Fruit fly (Drosophila melanogaster) whole organism, embryonic: ENCODE data around the gene CG34136.

Experiments used
- Bdp1 ChIP-seq: fragments of 200-800 bp; sonication (Bioruptor generic); optimal IDR thresholded peaks from 3 replicates; lab custom pipeline; 2016; ENCODE audit warnings: missing biosample characterization, missing genetic modification characterization
- CG10267 ChIP-seq: fragments of 200-800 bp; sonication (Bioruptor generic); optimal IDR thresholded peaks from 2 replicates; lab custom pipeline; 2018; ENCODE audit warnings: missing biosample characterization, mild to moderate bottlenecking, missing genetic modification characterization, moderate library complexity
- CG10431 ChIP-seq: fragments of 200-800 bp; sonication (Bioruptor generic); optimal IDR thresholded peaks from 3 replicates; lab custom pipeline; 2018; ENCODE audit warnings: missing biosample characterization, mild to moderate bottlenecking, missing genetic modification characterization
- CG10979 ChIP-seq: fragments of 200-800 bp; sonication (Bioruptor generic); optimal IDR thresholded peaks from 2 replicates; lab custom pipeline; 2018; ENCODE audit warnings: missing biosample characterization, mild to moderate bottlenecking, missing genetic modification characterization, moderate library complexity
- CG12071 ChIP-seq: fragments of 200-800 bp; sonication (Bioruptor generic); optimal IDR thresholded peaks from 3 replicates; lab custom pipeline; 2018; ENCODE audit warnings: missing biosample characterization, mild to moderate bottlenecking, missing genetic modification characterization
- CG12299 ChIP-seq: fragments of 200-800 bp; sonication (Bioruptor generic); optimal IDR thresholded peaks from 2 replicates; lab custom pipeline; 2018; ENCODE audit warnings: missing biosample characterization, mild to moderate bottlenecking, missing genetic modification characterization
- CG12659 ChIP-seq: fragments of 200-800 bp; sonication (Bioruptor generic); optimal IDR thresholded peaks from 3 replicates; lab custom pipeline; 2017; ENCODE audit warnings: mild to moderate bottlenecking, missing biosample characterization, missing genetic modification reagents, missing genetic modification characterization
- CG12744 ChIP-seq: fragments of 200-800 bp; sonication (Bioruptor generic); optimal IDR thresholded peaks from 2 replicates; lab custom pipeline; 2016; ENCODE audit warnings: missing biosample characterization, missing genetic modification characterization
- CG15073 ChIP-seq: fragments of 200-800 bp; sonication (Bioruptor generic); optimal IDR thresholded peaks from 2 replicates; lab custom pipeline; 2016; ENCODE audit warnings: missing biosample characterization, missing genetic modification characterization
- CG15269 ChIP-seq: fragments of 200-800 bp; sonication (Bioruptor generic); optimal IDR thresholded peaks from 2 replicates; lab custom pipeline; 2018; ENCODE audit warnings: missing biosample characterization, mild to moderate bottlenecking, missing genetic modification characterization, moderate library complexity
- CG15514 ChIP-seq: fragments of 200-800 bp; sonication (Bioruptor generic); optimal IDR thresholded peaks from 3 replicates; lab custom pipeline; 2017; ENCODE audit warnings: missing biosample characterization, missing genetic modification characterization, mild to moderate bottlenecking, moderate library complexity, missing genetic modification reagents
- CG17359 ChIP-seq: fragments of 200-800 bp; sonication (Bioruptor generic); optimal IDR thresholded peaks from 3 replicates; lab custom pipeline; 2018; ENCODE audit warnings: missing biosample characterization, mild to moderate bottlenecking, missing genetic modification characterization, moderate library complexity
- CG17612 ChIP-seq: fragments of 200-800 bp; sonication (Bioruptor generic); IDR thresholded peaks from 2 replicates; pipeline ENCODE4 v1.3.6; 2022; ENCODE audit warnings: missing biosample characterization, missing genetic modification characterization
- CG17829 ChIP-seq: fragments of 200-800 bp; optimal IDR thresholded peaks from 2 replicates; lab custom pipeline; 2019; ENCODE audit warnings: missing biosample characterization, mild to moderate bottlenecking, missing genetic modification characterization, moderate library complexity
- CG18764 ChIP-seq: fragments of 200-800 bp; sonication (Bioruptor generic); optimal IDR thresholded peaks from 3 replicates; lab custom pipeline; 2016; ENCODE audit warnings: missing biosample characterization, missing genetic modification characterization
- CG31224 ChIP-seq: fragments of 200-800 bp; sonication (Bioruptor generic); IDR thresholded peaks from 2 replicates; pipeline ENCODE4 v1.3.6; 2022; ENCODE audit warnings: missing biosample characterization, missing genetic modification characterization
- CG32767 ChIP-seq: fragments of 200-800 bp; sonication (Bioruptor generic); IDR thresholded peaks from 2 replicates; pipeline ENCODE4 v1.3.6; 2022; ENCODE audit warnings: missing biosample characterization, missing genetic modification characterization
- CG33213 ChIP-seq: fragments of 200-800 bp; sonication (Bioruptor generic); optimal IDR thresholded peaks from 3 replicates; lab custom pipeline; 2016; ENCODE audit warnings: missing biosample characterization, missing genetic modification characterization
- CG42726 ChIP-seq: fragments of 200-800 bp; sonication (Bioruptor generic); IDR thresholded peaks from 2 replicates; pipeline ENCODE4 v1.3.6; 2022; ENCODE audit warnings: missing biosample characterization, missing genetic modification characterization; ENCODE audit not compliant: partially characterized antibody
- CG4820 ChIP-seq: fragments of 200-800 bp; sonication (Bioruptor generic); optimal IDR thresholded peaks from 3 replicates; lab custom pipeline; 2016; ENCODE audit warnings: missing biosample characterization, missing genetic modification characterization
- CG6813 ChIP-seq: fragments of 200-800 bp; sonication (Bioruptor generic); optimal IDR thresholded peaks from 2 replicates; lab custom pipeline; 2017; ENCODE audit warnings: missing biosample characterization, missing genetic modification characterization, mild to moderate bottlenecking, moderate library complexity, missing genetic modification reagents
- CG7963 ChIP-seq: fragments of 200-800 bp; sonication (Bioruptor generic); IDR thresholded peaks from 3 replicates; pipeline ENCODE4 v1.3.6; 2022; ENCODE audit warnings: missing biosample characterization, missing genetic modification characterization; ENCODE audit not compliant: partially characterized antibody
- CG8359 ChIP-seq: fragments of 200-800 bp; sonication (Bioruptor generic); optimal IDR thresholded peaks from 2 replicates; lab custom pipeline; 2017; ENCODE audit warnings: missing biosample characterization, mild to moderate bottlenecking, missing genetic modification characterization, borderline replicate concordance
- CG8944 ChIP-seq: fragments of 200-800 bp; sonication (Bioruptor generic); optimal IDR thresholded peaks from 3 replicates; lab custom pipeline; 2016; ENCODE audit warnings: missing biosample characterization, missing genetic modification characterization
- CHES-1-like ChIP-seq: fragments of 200-800 bp; sonication (Bioruptor generic); optimal IDR thresholded peaks from 2 replicates; lab custom pipeline; 2016; ENCODE audit warnings: missing biosample characterization, missing genetic modification characterization
- D ChIP-seq, 2 experiments: fragments of 200-800 bp in 1 of 2; fragments of >200 bp in 1 of 2; sonication (Bioruptor generic) in 1 of 2; optimal IDR thresholded peaks; 2 replicates in 1 of 2; 3 replicates in 1 of 2; lab custom pipeline; 2017; ENCODE audit warnings: mild to moderate bottlenecking in 1 of 2, missing biosample characterization in 1 of 2, missing genetic modification characterization in 1 of 2, missing genetic modification reagents in 1 of 2
- Dip3 ChIP-seq: fragments of 200-800 bp; sonication (Bioruptor generic); optimal IDR thresholded peaks from 3 replicates; lab custom pipeline; 2016; ENCODE audit warnings: missing biosample characterization, missing genetic modification characterization
- H15 ChIP-seq: fragments of 200-800 bp; sonication (Bioruptor generic); IDR thresholded peaks from 3 replicates; pipeline ENCODE4 v1.3.6; 2022; ENCODE audit warnings: missing biosample characterization, missing genetic modification characterization
- Hand ChIP-seq: fragments of 200-800 bp; sonication (Bioruptor generic); optimal IDR thresholded peaks from 2 replicates; lab custom pipeline; 2017; ENCODE audit warnings: mild to moderate bottlenecking, missing biosample characterization, missing genetic modification reagents, missing genetic modification characterization
- Hsf ChIP-seq: fragments of 200-800 bp; sonication (Bioruptor generic); optimal IDR thresholded peaks from 3 replicates; lab custom pipeline; 2016; ENCODE audit warnings: missing biosample characterization, missing genetic modification characterization
- Mad ChIP-seq: fragments of 200-800 bp; sonication (Bioruptor generic); optimal IDR thresholded peaks from 2 replicates; lab custom pipeline; 2016; ENCODE audit warnings: missing biosample characterization, missing genetic modification characterization
- Vsx1 ChIP-seq: fragments of 200-800 bp; sonication (Bioruptor generic); optimal IDR thresholded peaks from 2 replicates; lab custom pipeline; 2017; ENCODE audit warnings: missing biosample characterization, mild to moderate bottlenecking, missing genetic modification characterization, missing genetic modification reagents
- bcd ChIP-seq: fragments of 200-800 bp; sonication (Bioruptor generic); optimal IDR thresholded peaks from 2 replicates; lab custom pipeline; 2017; ENCODE audit warnings: missing biosample characterization, mild to moderate bottlenecking, missing genetic modification characterization
- croc ChIP-seq: fragments of 200-800 bp; sonication (Bioruptor generic); conservative IDR thresholded peaks from 3 replicates; pipeline ENCODE4 v1.3.6; 2022; ENCODE audit warnings: missing biosample characterization, missing genetic modification characterization
- dm ChIP-seq: fragments of 200-800 bp; sonication (Bioruptor generic); optimal IDR thresholded peaks from 3 replicates; lab custom pipeline; 2016; ENCODE audit warnings: missing biosample characterization, missing genetic modification characterization
- exex ChIP-seq: fragments of 200-800 bp; sonication (Bioruptor generic); optimal IDR thresholded peaks from 4 replicates; lab custom pipeline; 2018; ENCODE audit warnings: missing biosample characterization, mild to moderate bottlenecking, missing genetic modification characterization, moderate library complexity
- hb ChIP-seq: fragments of 200-800 bp; sonication (Bioruptor generic); IDR thresholded peaks from 3 replicates; pipeline ENCODE4 v1.3.6; 2022; ENCODE audit warnings: missing biosample characterization, missing genetic modification characterization; ENCODE audit not compliant: partially characterized antibody
- insv ChIP-seq, 2 experiments: fragments of 200-800 bp; sonication (Bioruptor generic); optimal IDR thresholded peaks; 3 replicates each; lab custom pipeline; 2016 to 2018; ENCODE audit warnings: missing biosample characterization in 2 of 2, missing genetic modification characterization in 2 of 2
- mld ChIP-seq: fragments of 200-800 bp; sonication (Bioruptor generic); IDR thresholded peaks from 3 replicates; pipeline ENCODE4 v1.3.6; 2022; ENCODE audit warnings: missing biosample characterization, missing genetic modification characterization; ENCODE audit not compliant: partially characterized antibody
- nom ChIP-seq: fragments of 200-800 bp; sonication (Bioruptor generic); optimal IDR thresholded peaks from 2 replicates; lab custom pipeline; 2017; ENCODE audit warnings: missing biosample characterization, missing genetic modification characterization, mild to moderate bottlenecking, moderate library complexity, missing genetic modification reagents
- org-1 ChIP-seq: fragments of 200-800 bp; sonication (Bioruptor generic); optimal IDR thresholded peaks from 2 replicates; lab custom pipeline; 2017; ENCODE audit warnings: missing biosample characterization, missing genetic modification characterization
- sens-2 ChIP-seq: fragments of 200-800 bp; sonication (Bioruptor generic); IDR thresholded peaks from 2 replicates; pipeline ENCODE4 v1.3.6; 2022; ENCODE audit warnings: missing biosample characterization, missing genetic modification characterization
- sisA ChIP-seq: fragments of 200-800 bp; sonication (Bioruptor generic); IDR thresholded peaks from 2 replicates; pipeline ENCODE4 v1.3.6; 2022; ENCODE audit warnings: missing biosample characterization, missing genetic modification characterization
- tna ChIP-seq: fragments of 200-800 bp; sonication (Bioruptor generic); IDR thresholded peaks from 2 replicates; pipeline ENCODE4 v1.3.6; 2022; ENCODE audit warnings: missing biosample characterization, missing genetic modification characterization; ENCODE audit not compliant: partially characterized antibody
- trem ChIP-seq: fragments of 200-800 bp; optimal IDR thresholded peaks from 3 replicates; lab custom pipeline; 2019; ENCODE audit warnings: missing biosample characterization, mild to moderate bottlenecking, missing genetic modification characterization, moderate library complexity
- tx ChIP-seq: fragments of 200-800 bp; sonication (Bioruptor generic); optimal IDR thresholded peaks from 2 replicates; lab custom pipeline; 2016; ENCODE audit warnings: missing biosample characterization, missing genetic modification characterization
- wek ChIP-seq: fragments of 200-800 bp; sonication (Bioruptor generic); optimal IDR thresholded peaks from 3 replicates; lab custom pipeline; 2018; ENCODE audit warnings: missing biosample characterization, mild to moderate bottlenecking, missing genetic modification characterization, moderate library complexity
- zen ChIP-seq: fragments of 200-800 bp; sonication (Bioruptor generic); optimal IDR thresholded peaks from 3 replicates; lab custom pipeline; 2018; ENCODE audit warnings: missing biosample characterization, mild to moderate bottlenecking, missing genetic modification characterization, moderate library complexity

The CG34136 gene

DNA sequence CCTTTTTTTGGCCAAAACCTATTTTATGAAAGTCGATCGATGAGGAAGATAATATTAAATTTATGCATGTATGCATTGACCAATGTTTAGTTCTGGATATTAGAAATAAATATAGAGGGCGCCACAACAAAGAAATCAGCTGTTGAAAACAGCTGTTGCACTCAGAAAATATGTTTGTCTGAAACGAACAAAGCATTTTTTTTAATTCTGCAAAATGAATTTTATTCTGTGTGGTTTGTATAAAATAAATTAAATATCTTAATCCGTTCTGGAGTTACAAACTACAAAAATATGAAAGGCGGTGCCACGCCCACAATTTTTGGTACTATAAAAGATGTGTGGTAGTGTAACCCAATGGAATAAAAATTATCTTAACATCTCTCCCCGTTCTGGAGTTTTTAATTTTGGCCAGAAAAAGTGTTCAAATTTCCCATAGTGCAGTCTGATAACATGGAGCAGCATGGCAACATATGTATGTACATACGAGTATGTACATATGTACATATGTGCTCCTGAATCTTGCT lies 12.1 kb downstream of the CG34136 start (continued):
- peak; percentile 76 for TF ChIP-seq CG4820
- TF ChIP-seq Hsf, result peak; percentile 51
- TF ChIP-seq CG18764 (GFP tag; lab: Kevin White, UChicago), result peak; percentile 16
- peak; percentile 27; the same call in 1 of the 3 replicates for TF ChIP-seq croc (GFP tag; lab: Robert Waterston, UW)
- peak; percentile 66; the same call in 1 of the 2 replicates for TF ChIP-seq CG32767
- no peak for TF ChIP-seq sens-2 (GFP tag; lab: Robert Waterston, UW)
- TF ChIP-seq hb (GFP tag; lab: Robert Waterston, UW), result no peak
- peak; percentile 48 for TF ChIP-seq Vsx1 (GFP tag; lab: Kevin White, UChicago)
- TF ChIP-seq zen, result peak; percentile 1
- TF ChIP-seq mld (GFP tag; lab: Robert Waterston, UW), result no peak
- TF ChIP-seq Hand (GFP tag; lab: Kevin White, UChicago), result no peak
- peak; percentile 66 for TF ChIP-seq CG10979 (tag; lab: Kevin White, UChicago)
- peak; percentile 6 for TF ChIP-seq CG6813 (GFP tag; lab: Kevin White, UChicago)
- TF ChIP-seq CG10431 (GFP tag; lab: Kevin White, UChicago), result no peak
- TF ChIP-seq CG15073 (GFP tag; lab: Kevin White, UChicago), result no peak
- TF ChIP-seq sisA, result no peak; the same call in 1 of the 2 replicates
- no peak for TF ChIP-seq CG17612 (GFP tag; lab: Robert Waterston, UW)
- no peak for TF ChIP-seq CG42726
- no peak for TF ChIP-seq CG8359
- no peak for TF ChIP-seq CG12744 (GFP tag; lab: Kevin White, UChicago)
- TF ChIP-seq Mad (GFP tag; lab: Kevin White, UChicago), result peak; percentile 63
- no peak for TF ChIP-seq Dip3
- TF ChIP-seq tx (GFP tag; lab: Kevin White, UChicago), result peak; percentile 11
- TF ChIP-seq org-1 (GFP tag; lab: Kevin White, UChicago), result peak; percentile 21
- TF ChIP-seq H15 (GFP tag; lab: Robert Waterston, UW), result no peak
- peak in 1 of 2 experiments; percentile 12 for TF ChIP-seq insv (GFP tag; optimal IDR thresholded peaks at IDR 0.05; lab: Kevin White, UChicago)
- no peak for TF ChIP-seq D (optimal IDR thresholded peaks at IDR 0.05; lab: Kevin White, UChicago)
- peak; percentile 60 for TF ChIP-seq D (GFP tag; optimal IDR thresholded peaks at IDR 0.05; lab: Kevin White, UChicago)
- peak; percentile 25 for TF ChIP-seq dm
- no peak for TF ChIP-seq tna (GFP tag; lab: Robert Waterston, UW)
- no peak for TF ChIP-seq CG31224
- peak; percentile 20 for TF ChIP-seq CG12299
- peak; percentile 60 for TF ChIP-seq CG17829 (tag; lab: Kevin White, UChicago)
- TF ChIP-seq CG15514, result peak; percentile 37
- TF ChIP-seq nom (GFP tag; lab: Kevin White, UChicago), result no peak
- TF ChIP-seq CG10267 (tag; lab: Kevin White, UChicago), result peak; percentile 44
- TF ChIP-seq CG12071 (GFP tag; lab: Kevin White, UChicago), result no peak
- no peak for TF ChIP-seq exex (tag; lab: Kevin White, UChicago)
- TF ChIP-seq bcd (GFP tag; lab: Kevin White, UChicago), result peak; percentile 52
- TF ChIP-seq CG15269, result peak; percentile 65
- peak; percentile 40 for TF ChIP-seq trem (tag; lab: Kevin White, UChicago)
- peak; percentile 49 for TF ChIP-seq CG33213 (GFP tag; lab: Kevin White, UChicago)
- TF ChIP-seq CG17359 (tag; lab: Kevin White, UChicago), result peak; percentile 38
- TF ChIP-seq CG8944 (GFP tag; lab: Kevin White, UChicago), result peak; percentile 22
- no peak for TF ChIP-seq wek (GFP tag; lab: Kevin White, UChicago)
- no peak for TF ChIP-seq CG7963
- peak; percentile 51 for TF ChIP-seq CG12659
- peak; percentile 38 for TF ChIP-seq CHES-1-like (GFP tag; lab: Kevin White, UChicago)
- TF ChIP-seq Bdp1, result peak; percentile 26
